Fruit fly (Drosophila melanogaster): Measurements from ENCODE around the gene CG42789.
A peak's percentile ranks its signal among the peaks of the same experiment; 100 is the strongest.

Gene CG42789

dm6 chr3R:26784108-26784507, at the start of gene CG42789:
CG42789 (minus strand) TSS chr3R:26784208.
- no peak for TF ChIP-seq CG7101 (tag; optimal IDR thresholded peaks at IDR 0.05)
- TF ChIP-seq pad (GFP tag; optimal IDR thresholded peaks at IDR 0.05) = no peak
- no peak for TF ChIP-seq tj (GFP tag; optimal IDR thresholded peaks at IDR 0.05)
- no peak for TF ChIP-seq CG12768 (GFP tag; optimal IDR thresholded peaks at IDR 0.05)
- TF ChIP-seq CG1620 (GFP tag; optimal IDR thresholded peaks at IDR 0.05) = no peak
- TF ChIP-seq ovo (GFP tag; optimal IDR thresholded peaks at IDR 0.05) = no peak
- TF ChIP-seq CG11617 (GFP tag; optimal IDR thresholded peaks at IDR 0.05) = no peak
- TF ChIP-seq CG5204 (GFP tag; optimal IDR thresholded peaks at IDR 0.05) = no peak

dm6 chr3R:26831861-26832260, 47.9 kb upstream of the CG42789 start:
- TF ChIP-seq cic (GFP tag; optimal IDR thresholded peaks at IDR 0.05) (no peak), toe (GFP tag; optimal IDR thresholded peaks at IDR 0.05) (no peak), Crg-1 (GFP tag; optimal IDR thresholded peaks at IDR 0.05) (no peak), CG7101 (tag; optimal IDR thresholded peaks at IDR 0.05) (no peak), CG5204 (GFP tag; optimal IDR thresholded peaks at IDR 0.05) (no peak), bab1 (GFP tag; optimal IDR thresholded peaks at IDR 0.05) (no peak), CG14711 (tag; optimal IDR thresholded peaks at IDR 0.05) (no peak), cnc (optimal IDR thresholded peaks at IDR 0.05) (no peak)

dm6 chr3R:26821117-26821516, 37.1 kb upstream of the CG42789 start:
- TF ChIP-seq CG33017 (tag; optimal IDR thresholded peaks at IDR 0.05) (no peak), CG5204 (GFP tag; optimal IDR thresholded peaks at IDR 0.05) (peak; percentile 11), cic (GFP tag; optimal IDR thresholded peaks at IDR 0.05) (no peak), CG7101 (tag; optimal IDR thresholded peaks at IDR 0.05) (no peak)

- TF ChIP-seq CG33017 (tag; optimal IDR thresholded peaks at IDR 0.05) (no peak), cic (GFP tag; optimal IDR thresholded peaks at IDR 0.05) (no peak), Clk (GFP tag; optimal IDR thresholded peaks at IDR 0.05) (no peak)
These were observed 20.8 kb upstream of the CG42789 start for dm6 chr3R:26804816-26805215.

dm6 chr3R:26803104-26803503, 19.1 kb upstream of the CG42789 start:
- TF ChIP-seq Hr96 (GFP tag; optimal IDR thresholded peaks at IDR 0.05) = no peak
- TF ChIP-seq CG11617 (GFP tag; optimal IDR thresholded peaks at IDR 0.05) = no peak
- no peak for TF ChIP-seq toe (GFP tag; optimal IDR thresholded peaks at IDR 0.05)
- TF ChIP-seq Clk (GFP tag; optimal IDR thresholded peaks at IDR 0.05) = no peak
- TF ChIP-seq CG1620 (GFP tag; optimal IDR thresholded peaks at IDR 0.05) = no peak
- no peak for TF ChIP-seq CG14711 (tag; optimal IDR thresholded peaks at IDR 0.05)
- TF ChIP-seq tj (GFP tag; optimal IDR thresholded peaks at IDR 0.05) = no peak
- no peak for TF ChIP-seq CG7101 (tag; optimal IDR thresholded peaks at IDR 0.05)
- TF ChIP-seq cic (GFP tag; optimal IDR thresholded peaks at IDR 0.05) = no peak
- no peak for TF ChIP-seq CG5204 (GFP tag; optimal IDR thresholded peaks at IDR 0.05)

- peak; percentile 61 for TF ChIP-seq CG7101 (tag; optimal IDR thresholded peaks at IDR 0.05)
- TF ChIP-seq CG33017 (tag; optimal IDR thresholded peaks at IDR 0.05) = peak; percentile 66
- TF ChIP-seq kay (GFP tag; ENCODE audit: borderline replicate concordance) = peak; percentile 96
- peak; percentile 26 for TF ChIP-seq CG14711 (tag; optimal IDR thresholded peaks at IDR 0.05)
- TF ChIP-seq pad (GFP tag; optimal IDR thresholded peaks at IDR 0.05) = no peak
- peak; percentile 29 for TF ChIP-seq CG5204 (GFP tag; optimal IDR thresholded peaks at IDR 0.05)
- peak; percentile 59 for TF ChIP-seq CG7045 (GFP tag; optimal IDR thresholded peaks at IDR 0.05)
- TF ChIP-seq Mnt (GFP tag; optimal IDR thresholded peaks at IDR 0.05) = no peak
These were observed 17.6 kb upstream of the CG42789 start for dm6 chr3R:26801427-26802160.

dm6 chr3R:26799535-26800111, 15.6 kb upstream of the CG42789 start:
- peak; percentile 28 for TF ChIP-seq tj (GFP tag; optimal IDR thresholded peaks at IDR 0.05)
- peak; percentile 45 for TF ChIP-seq bab1 (GFP tag; optimal IDR thresholded peaks at IDR 0.05)
- no peak for TF ChIP-seq cnc (optimal IDR thresholded peaks at IDR 0.05)
- TF ChIP-seq cic (GFP tag; optimal IDR thresholded peaks at IDR 0.05) = peak; percentile 8
- TF ChIP-seq CG1620 (GFP tag; optimal IDR thresholded peaks at IDR 0.05) = peak; percentile 11
- no peak for TF ChIP-seq Crg-1 (GFP tag; optimal IDR thresholded peaks at IDR 0.05)
- TF ChIP-seq CG33017 (tag; optimal IDR thresholded peaks at IDR 0.05) = peak; percentile 33
- TF ChIP-seq CG7045 (GFP tag; optimal IDR thresholded peaks at IDR 0.05) = peak; percentile 66
- peak; percentile 37 for TF ChIP-seq CG14711 (tag; optimal IDR thresholded peaks at IDR 0.05)
- TF ChIP-seq Hr96 (GFP tag; optimal IDR thresholded peaks at IDR 0.05) = peak; percentile 62
- TF ChIP-seq CG5204 (GFP tag; optimal IDR thresholded peaks at IDR 0.05) = peak; percentile 67
- TF ChIP-seq CG11617 (GFP tag; optimal IDR thresholded peaks at IDR 0.05) = peak; percentile 21
- TF ChIP-seq Mnt (GFP tag; optimal IDR thresholded peaks at IDR 0.05) = no peak
- peak; percentile 35 for TF ChIP-seq CG7101 (tag; optimal IDR thresholded peaks at IDR 0.05)
- no peak for TF ChIP-seq ovo (GFP tag; optimal IDR thresholded peaks at IDR 0.05)
- TF ChIP-seq Clk (GFP tag; optimal IDR thresholded peaks at IDR 0.05) = no peak
- TF ChIP-seq toe (GFP tag; optimal IDR thresholded peaks at IDR 0.05) = peak; percentile 30
- peak; percentile 66 for TF ChIP-seq CG12768 (GFP tag; optimal IDR thresholded peaks at IDR 0.05)
- TF ChIP-seq pad (GFP tag; optimal IDR thresholded peaks at IDR 0.05) = no peak
- TF ChIP-seq kay (GFP tag; ENCODE audit: borderline replicate concordance) = peak; percentile 93
